Worm (Caenorhabditis elegans): ENCODE measurements around the gene hda-11.

hda-11 gene

ce11 chrV:10574197-10574596 lies 48.2 kb downstream of the hda-11 start:
- no peak for TF ChIP-seq hmg-4 (GFP tag; optimal IDR thresholded peaks at IDR 0.05)
- TF ChIP-seq F13C5.2 (tag; optimal IDR thresholded peaks at IDR 0.05) = no peak
- no peak for TF ChIP-seq ama-1 (optimal IDR thresholded peaks at IDR 0.05)
- TF ChIP-seq ets-7 (tag; optimal IDR thresholded peaks at IDR 0.05) = no peak
- TF ChIP-seq tra-4 (tag; optimal IDR thresholded peaks at IDR 0.05) = no peak
- no peak for TF ChIP-seq hmbx-1 (tag; optimal IDR thresholded peaks at IDR 0.05)
- TF ChIP-seq scrt-1 (GFP tag; IDR thresholded peaks at IDR 0.05) = no peak
- no peak for TF ChIP-seq sea-1 (GFP tag; conservative IDR thresholded peaks at IDR 0.05)
- no peak for TF ChIP-seq aly-1 (tag; optimal IDR thresholded peaks at IDR 0.05)
- no peak for TF ChIP-seq tbx-37 (GFP tag; conservative IDR thresholded peaks at IDR 0.05)
- no peak for TF ChIP-seq hnd-1 (tag; optimal IDR thresholded peaks at IDR 0.05)
- TF ChIP-seq flt-1 (GFP tag; IDR thresholded peaks at IDR 0.05) = no peak
- TF ChIP-seq pes-1 (GFP tag; IDR thresholded peaks at IDR 0.05) = no peak
- no peak for TF ChIP-seq ceh-36 (tag; optimal IDR thresholded peaks at IDR 0.05)
- TF ChIP-seq B0310.2 (tag; optimal IDR thresholded peaks at IDR 0.05) = no peak
- no peak for TF ChIP-seq ceh-13 (GFP tag; optimal IDR thresholded peaks at IDR 0.05)
- TF ChIP-seq tbx-11 (GFP tag; IDR thresholded peaks at IDR 0.05) = no peak

- TF ChIP-seq ceh-13 (GFP tag; optimal IDR thresholded peaks at IDR 0.05) (no peak), ama-1 (optimal IDR thresholded peaks at IDR 0.05) (no peak)
Observed at ce11 chrV:10576319-10576718, 50.3 kb downstream of the hda-11 start, which contains the start of gene vps-54. vps-54 (minus strand) TSS chrV:10576419.
